Fruit fly (Drosophila melanogaster): ENCODE results near the gene CG9593.

DNA sequence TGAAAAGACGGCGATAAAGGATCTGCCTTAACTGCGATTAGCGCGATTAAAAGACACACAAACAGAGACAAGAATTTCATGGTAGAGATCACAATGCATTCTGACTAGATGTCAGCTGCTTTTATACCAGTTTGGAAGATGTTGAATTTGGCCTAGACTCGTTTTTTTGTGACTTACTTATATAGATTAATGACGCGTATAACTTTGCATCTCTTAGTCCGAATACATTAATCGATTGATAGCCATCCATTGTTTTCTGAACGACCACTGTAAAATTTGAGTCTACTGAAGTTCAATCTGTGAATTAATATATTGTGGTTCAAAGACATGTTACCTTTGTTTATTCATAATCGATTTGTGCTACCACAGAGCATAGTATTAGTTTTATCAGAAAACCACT, 26.8 kb upstream of the CG9593 start, which contains the start of gene CG45207:
- TF ChIP-seq CG11617 (GFP tag; optimal IDR thresholded peaks at IDR 0.05) (no peak), CG7045 (GFP tag; optimal IDR thresholded peaks at IDR 0.05) (no peak), CG1620 (GFP tag; optimal IDR thresholded peaks at IDR 0.05) (no peak), CG14711 (tag; optimal IDR thresholded peaks at IDR 0.05) (no peak)

All from whole organism, adult.